Worm (Caenorhabditis elegans): ENCODE results near the gene F47B7.4.

The F47B7.4 gene

ce11 chrX:3795642-3796041 is 29.2 kb upstream of the F47B7.4 start, which contains the start of gene F35A5.5:
TSS of gene F35A5.5 (minus strand) at chrX:3795742.
- TF ChIP-seq sea-1 (GFP tag; conservative IDR thresholded peaks at IDR 0.05): no peak
- TF ChIP-seq ama-1 (optimal IDR thresholded peaks at IDR 0.05): no peak
- TF ChIP-seq B0310.2 (tag; optimal IDR thresholded peaks at IDR 0.05): no peak
- TF ChIP-seq F13C5.2 (tag; optimal IDR thresholded peaks at IDR 0.05): no peak
- TF ChIP-seq tra-4 (tag; optimal IDR thresholded peaks at IDR 0.05): no peak
- TF ChIP-seq ceh-36 (tag; optimal IDR thresholded peaks at IDR 0.05): no peak
- no peak for TF ChIP-seq tbx-37 (GFP tag; conservative IDR thresholded peaks at IDR 0.05)
- no peak for TF ChIP-seq scrt-1 (GFP tag; IDR thresholded peaks at IDR 0.05)
- TF ChIP-seq pes-1 (GFP tag; IDR thresholded peaks at IDR 0.05): no peak
- no peak for TF ChIP-seq aly-1 (tag; optimal IDR thresholded peaks at IDR 0.05)
- TF ChIP-seq ets-7 (tag; optimal IDR thresholded peaks at IDR 0.05): no peak
- no peak for TF ChIP-seq flt-1 (GFP tag; IDR thresholded peaks at IDR 0.05)
- no peak for TF ChIP-seq ceh-13 (GFP tag; optimal IDR thresholded peaks at IDR 0.05)
- TF ChIP-seq hmbx-1 (tag; optimal IDR thresholded peaks at IDR 0.05): no peak

ce11 chrX:3794161-3794560 is 27.7 kb upstream of the F47B7.4 start:
- TF ChIP-seq sea-1 (GFP tag; conservative IDR thresholded peaks at IDR 0.05) (no peak), ama-1 (optimal IDR thresholded peaks at IDR 0.05) (no peak), tra-4 (tag; optimal IDR thresholded peaks at IDR 0.05) (no peak), flt-1 (GFP tag; IDR thresholded peaks at IDR 0.05) (no peak), B0310.2 (tag; optimal IDR thresholded peaks at IDR 0.05) (no peak), hnd-1 (tag; optimal IDR thresholded peaks at IDR 0.05) (no peak), tbx-11 (GFP tag; IDR thresholded peaks at IDR 0.05) (no peak), hmg-4 (GFP tag; optimal IDR thresholded peaks at IDR 0.05) (no peak)

DNA sequence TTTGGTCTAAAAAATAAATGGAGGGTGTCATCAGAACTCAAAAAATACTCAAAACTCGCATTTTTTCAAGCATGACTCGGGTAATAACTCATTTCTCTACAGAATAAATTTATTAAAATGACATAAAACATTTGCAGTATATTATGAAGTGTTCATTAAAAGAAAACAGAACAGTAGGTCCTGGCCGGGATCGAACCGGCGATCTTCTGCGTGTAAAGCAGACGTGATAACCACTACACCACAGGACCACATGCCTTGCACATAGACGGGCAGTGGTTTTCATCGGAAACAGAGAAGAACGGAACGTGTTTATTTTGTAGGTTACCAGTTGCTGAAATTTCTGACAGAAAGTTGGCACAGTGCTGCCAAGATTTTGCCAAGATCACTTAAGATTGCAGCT is 26.9 kb upstream of the F47B7.4 start:
- no peak for TF ChIP-seq tbx-37 (GFP tag; conservative IDR thresholded peaks at IDR 0.05)
- TF ChIP-seq tbx-11 (GFP tag; IDR thresholded peaks at IDR 0.05): no peak
- 0 out of 2 replicates have a peak, but pooled peaks have one; percentile 50 for TF ChIP-seq pes-1 (GFP tag; IDR thresholded peaks at IDR 0.05)

ce11 chrX:3792715-3793114 is 26.3 kb upstream of the F47B7.4 start, which contains the start of gene idpp-5:
TSS of gene idpp-5 (minus strand) at chrX:3792815.
- TF ChIP-seq pes-1 (GFP tag; IDR thresholded peaks at IDR 0.05) (no peak), hmg-4 (GFP tag; optimal IDR thresholded peaks at IDR 0.05) (no peak), tbx-11 (GFP tag; IDR thresholded peaks at IDR 0.05) (no peak), scrt-1 (GFP tag; IDR thresholded peaks at IDR 0.05) (no peak), ceh-13 (GFP tag; optimal IDR thresholded peaks at IDR 0.05) (no peak), aly-1 (tag; optimal IDR thresholded peaks at IDR 0.05) (no peak), tra-4 (tag; optimal IDR thresholded peaks at IDR 0.05) (no peak), tbx-37 (GFP tag; conservative IDR thresholded peaks at IDR 0.05) (no peak), ama-1 (optimal IDR thresholded peaks at IDR 0.05) (no peak), B0310.2 (tag; optimal IDR thresholded peaks at IDR 0.05) (no peak), F13C5.2 (tag; optimal IDR thresholded peaks at IDR 0.05) (no peak), ceh-36 (tag; optimal IDR thresholded peaks at IDR 0.05) (no peak), hnd-1 (tag; optimal IDR thresholded peaks at IDR 0.05) (no peak), hmbx-1 (tag; optimal IDR thresholded peaks at IDR 0.05) (no peak), flt-1 (GFP tag; IDR thresholded peaks at IDR 0.05) (no peak), ets-7 (tag; optimal IDR thresholded peaks at IDR 0.05) (no peak), sea-1 (GFP tag; conservative IDR thresholded peaks at IDR 0.05) (no peak)

ce11 chrX:3791098-3791497 is 24.6 kb upstream of the F47B7.4 start:
- TF ChIP-seq tbx-37 (GFP tag; conservative IDR thresholded peaks at IDR 0.05) (no peak), ama-1 (optimal IDR thresholded peaks at IDR 0.05) (no peak), hmbx-1 (tag; optimal IDR thresholded peaks at IDR 0.05) (no peak), ceh-13 (GFP tag; optimal IDR thresholded peaks at IDR 0.05) (no peak), flt-1 (GFP tag; IDR thresholded peaks at IDR 0.05) (no peak), hmg-4 (GFP tag; optimal IDR thresholded peaks at IDR 0.05) (no peak), sea-1 (GFP tag; conservative IDR thresholded peaks at IDR 0.05) (no peak), tra-4 (tag; optimal IDR thresholded peaks at IDR 0.05) (no peak), aly-1 (tag; optimal IDR thresholded peaks at IDR 0.05) (no peak)

DNA sequence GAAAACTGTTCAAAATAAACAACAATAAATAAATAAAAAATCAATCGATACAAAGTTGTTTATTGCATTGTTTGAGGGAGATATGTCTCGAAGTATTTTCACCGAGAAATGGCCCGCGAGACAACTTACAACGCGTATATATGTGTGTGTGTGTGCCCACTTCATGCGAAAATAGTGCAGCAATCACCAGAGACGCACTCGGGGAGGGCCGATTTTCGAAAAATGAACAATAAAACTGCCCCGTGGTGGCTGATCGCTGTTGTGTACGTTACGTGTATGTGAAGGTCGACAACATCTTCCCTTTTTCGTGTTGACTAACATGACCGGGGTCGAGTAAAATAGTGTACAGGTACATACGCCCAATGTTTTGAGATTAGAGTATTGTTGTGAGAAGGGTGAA is 22.0 kb upstream of the F47B7.4 start:
- TF ChIP-seq tbx-37 (GFP tag; conservative IDR thresholded peaks at IDR 0.05) (no peak), ceh-36 (tag; optimal IDR thresholded peaks at IDR 0.05) (no peak), scrt-1 (GFP tag; IDR thresholded peaks at IDR 0.05) (no peak), B0310.2 (tag; optimal IDR thresholded peaks at IDR 0.05) (no peak), ceh-13 (GFP tag; optimal IDR thresholded peaks at IDR 0.05) (no peak), hmg-4 (GFP tag; optimal IDR thresholded peaks at IDR 0.05) (no peak), ets-7 (tag; optimal IDR thresholded peaks at IDR 0.05) (no peak), flt-1 (GFP tag; IDR thresholded peaks at IDR 0.05) (no peak), ama-1 (optimal IDR thresholded peaks at IDR 0.05) (no peak)

- TF ChIP-seq hmg-4 (GFP tag; optimal IDR thresholded peaks at IDR 0.05) (peak; percentile 55), F13C5.2 (tag; optimal IDR thresholded peaks at IDR 0.05) (no peak)
Measured at ce11 chrX:3787431-3788076, 21.1 kb upstream of the F47B7.4 start, which contains the start of gene pmpl-1. TSS of gene pmpl-1 (plus strand) at chrX:3788026.

DNA sequence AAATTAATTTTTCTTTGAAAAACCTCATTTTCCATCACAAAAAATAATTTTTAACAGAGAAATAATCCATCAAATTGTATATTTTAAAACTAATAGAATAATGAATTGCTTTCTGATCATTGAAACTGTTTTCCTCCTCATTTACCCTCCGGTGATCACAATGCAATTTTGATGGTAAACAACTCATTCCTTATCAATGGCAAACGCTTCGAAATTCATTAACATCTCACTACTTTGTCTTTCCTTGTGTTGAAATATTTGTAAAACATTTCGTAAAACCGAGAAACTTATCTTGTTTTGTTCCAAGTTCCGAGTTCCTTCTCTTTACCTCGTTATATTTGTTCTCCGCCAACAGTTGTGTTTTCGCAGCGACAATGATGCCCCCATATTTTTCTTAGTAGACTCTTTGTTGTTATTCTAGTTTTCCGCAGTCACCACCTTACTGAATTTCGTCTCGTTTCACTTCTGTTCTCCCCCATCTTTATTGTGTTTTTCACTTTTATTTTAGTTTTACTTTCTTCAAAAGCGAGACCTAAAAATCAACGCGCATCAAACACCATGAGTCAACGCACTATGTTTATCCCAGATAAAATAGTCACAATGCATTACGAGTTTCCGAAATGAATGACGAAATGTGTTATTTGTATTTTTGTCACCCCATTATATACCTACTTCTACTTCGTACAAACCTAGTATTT is 18.8 kb upstream of the F47B7.4 start:
- TF ChIP-seq ceh-13 (GFP tag; optimal IDR thresholded peaks at IDR 0.05): no peak
- no peak for TF ChIP-seq tra-4 (tag; optimal IDR thresholded peaks at IDR 0.05)
- TF ChIP-seq sea-1 (GFP tag; conservative IDR thresholded peaks at IDR 0.05): no peak
- TF ChIP-seq flt-1 (GFP tag; IDR thresholded peaks at IDR 0.05): no peak
- no peak for TF ChIP-seq B0310.2 (tag; optimal IDR thresholded peaks at IDR 0.05)
- no peak for TF ChIP-seq tbx-11 (GFP tag; IDR thresholded peaks at IDR 0.05)
- no peak for TF ChIP-seq scrt-1 (GFP tag; IDR thresholded peaks at IDR 0.05)
- no peak for TF ChIP-seq aly-1 (tag; optimal IDR thresholded peaks at IDR 0.05)
- no peak for TF ChIP-seq ceh-36 (tag; optimal IDR thresholded peaks at IDR 0.05)

Data from whole organism, early embryonic.